Worm (Caenorhabditis elegans) whole organism, L3 larva: Measurements from ENCODE around the gene str-240.

Experiments used
- R02D3.7 ChIP-seq: fragments of 150-350 bp; optimal IDR thresholded peaks from 2 replicates; lab custom pipeline; 2014; ENCODE audit warnings: missing biosample characterization, missing genetic modification characterization
- egl-27 ChIP-seq: sonication (generic microtip); optimal IDR thresholded peaks from 4 replicates; lab custom pipeline; 2017; ENCODE audit warnings: missing biosample characterization, missing genetic modification reagents, missing genetic modification characterization
- elt-1 ChIP-seq: fragments of 150-350 bp; optimal IDR thresholded peaks from 2 replicates; lab custom pipeline; 2014; ENCODE audit warnings: missing biosample characterization, missing genetic modification characterization
- elt-2 ChIP-seq: sonication (generic microtip); optimal IDR thresholded peaks from 2 replicates; lab custom pipeline; 2016; ENCODE audit warnings: missing genetic modification reagents, mild to moderate bottlenecking, missing genetic modification characterization, missing compliant biosample characterization
- snpc-4 ChIP-seq: fragments of 150-350 bp; optimal IDR thresholded peaks from 2 replicates; lab custom pipeline; 2014; ENCODE audit warnings: missing biosample characterization, missing genetic modification characterization
- ztf-11 ChIP-seq: fragments of 150-350 bp; optimal IDR thresholded peaks from 2 replicates; lab custom pipeline; 2014; ENCODE audit warnings: missing biosample characterization, missing genetic modification characterization
- ztf-4 ChIP-seq: fragments of 150-350 bp; optimal IDR thresholded peaks from 2 replicates; lab custom pipeline; 2014; ENCODE audit warnings: missing biosample characterization, missing genetic modification characterization

- TF ChIP-seq ztf-11 (tag; lab: Kevin White, UChicago) (no peak), egl-27 (no peak), ztf-4 (tag; lab: Kevin White, UChicago) (no peak), R02D3.7 (tag; lab: Kevin White, UChicago) (no peak), elt-2 (tag; lab: Kevin White, UChicago) (no peak), elt-1 (tag; lab: Kevin White, UChicago) (no peak), snpc-4 (tag; lab: Kevin White, UChicago) (no peak)
These were observed 49.2 kb downstream of the str-240 start for ce11 chrV:1472569-1472968.
